Worm (Caenorhabditis elegans): ENCODE results near the gene srsx-2.

DNA sequence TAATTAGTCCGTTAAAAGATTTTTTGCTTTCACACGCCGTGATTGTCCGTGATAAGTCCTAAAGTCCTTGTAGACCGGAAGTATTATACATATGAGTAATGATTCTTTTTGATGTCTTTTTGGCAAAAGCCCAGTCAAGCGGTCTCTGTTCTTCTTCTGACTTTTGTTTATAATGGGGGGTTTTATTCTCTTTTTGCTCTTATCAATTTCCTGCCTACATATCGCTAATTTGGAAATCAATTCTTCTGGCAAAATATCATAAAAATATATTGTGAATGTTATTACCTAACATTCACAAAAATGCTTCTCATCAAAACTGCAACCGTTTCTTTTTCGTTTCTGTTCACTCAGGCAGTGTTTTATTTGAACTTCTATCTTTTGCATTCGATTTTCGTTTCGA is 38.3 kb upstream of the srsx-2 start, which contains the start of gene srbc-61:
- TF ChIP-seq him-1 (tag; optimal IDR thresholded peaks at IDR 0.05) (no peak), W03F9.2 (tag; optimal IDR thresholded peaks at IDR 0.05) (no peak), dao-5 (tag; optimal IDR thresholded peaks at IDR 0.05) (no peak)
